Fruit fly (Drosophila melanogaster) whole organism, embryonic: ENCODE measurements around the gene Wdr59.
A peak's percentile ranks its signal among the peaks of the same experiment; 100 is the strongest.

Experiments
- Awh ChIP-seq: fragments of 200-800 bp; sonication (Bioruptor generic); IDR thresholded peaks from 2 replicates; pipeline ENCODE4, ENCODE4 v1.3.6; 2022; ENCODE audit warnings: missing biosample characterization, missing genetic modification characterization
- CG13775 ChIP-seq: fragments of 200-800 bp; sonication (Bioruptor generic); optimal IDR thresholded peaks from 3 replicates; lab custom pipeline; 2017; ENCODE audit warnings: missing biosample characterization, mild to moderate bottlenecking, missing genetic modification characterization
- CG17186 ChIP-seq: fragments of 200-800 bp; sonication (Bioruptor generic); optimal IDR thresholded peaks from 3 replicates; lab custom pipeline; 2017; ENCODE audit warnings: missing biosample characterization, missing genetic modification reagents, missing genetic modification characterization
- CG17359 ChIP-seq: fragments of 200-800 bp; sonication (Bioruptor generic); optimal IDR thresholded peaks from 3 replicates; lab custom pipeline; 2018; ENCODE audit warnings: missing biosample characterization, mild to moderate bottlenecking, missing genetic modification characterization, moderate library complexity
- CG2120 ChIP-seq: fragments of 200-800 bp; sonication (Bioruptor generic); optimal IDR thresholded peaks from 3 replicates; lab custom pipeline; 2016; ENCODE audit warnings: missing biosample characterization, missing genetic modification characterization
- CG34422 ChIP-seq: fragments of 200-800 bp; sonication (Bioruptor generic); IDR thresholded peaks from 3 replicates; pipeline ENCODE4 v1.3.6; 2022; ENCODE audit warnings: missing biosample characterization, missing genetic modification characterization
- CG7556 ChIP-seq: fragments of 200-800 bp; sonication (Bioruptor generic); optimal IDR thresholded peaks from 2 replicates; lab custom pipeline; 2017; ENCODE audit warnings: missing biosample characterization, mild to moderate bottlenecking, missing genetic modification characterization
- CG9817 ChIP-seq: fragments of 200-800 bp; sonication (Bioruptor generic); optimal IDR thresholded peaks from 2 replicates; lab custom pipeline; 2018; ENCODE audit warnings: missing biosample characterization, mild to moderate bottlenecking, missing genetic modification characterization, moderate library complexity
- CG9876 ChIP-seq: fragments of 200-800 bp; sonication (Bioruptor generic); optimal IDR thresholded peaks from 2 replicates; lab custom pipeline; 2016; ENCODE audit warnings: missing biosample characterization, missing genetic modification characterization
- CHES-1-like ChIP-seq: fragments of 200-800 bp; sonication (Bioruptor generic); optimal IDR thresholded peaks from 2 replicates; lab custom pipeline; 2016; ENCODE audit warnings: missing biosample characterization, missing genetic modification characterization
- CoRest ChIP-seq: fragments of 200-800 bp; sonication (Bioruptor generic); optimal IDR thresholded peaks from 3 replicates; lab custom pipeline; 2018; ENCODE audit warnings: missing biosample characterization, mild to moderate bottlenecking, missing genetic modification characterization, moderate library complexity
- Dll ChIP-seq: fragments of 200-800 bp; sonication (Bioruptor generic); IDR thresholded peaks from 4 replicates; pipeline ENCODE4 v1.3.6; 2022; ENCODE audit warnings: missing biosample characterization, missing genetic modification characterization; ENCODE audit not compliant: partially characterized antibody
- Doc3 ChIP-seq: fragments of 200-800 bp; sonication (Bioruptor generic); IDR thresholded peaks from 3 replicates; pipeline ENCODE4 v1.3.6; 2022; ENCODE audit warnings: missing biosample characterization, missing genetic modification characterization; ENCODE audit not compliant: partially characterized antibody
- Dp ChIP-seq: fragments of 200-800 bp; sonication (Bioruptor generic); optimal IDR thresholded peaks from 2 replicates; lab custom pipeline; 2018; ENCODE audit warnings: missing biosample characterization, mild to moderate bottlenecking, missing genetic modification characterization, moderate library complexity
- E2f1 ChIP-seq: fragments of 200-800 bp; sonication (Bioruptor generic); IDR thresholded peaks from 2 replicates; pipeline ENCODE4 v1.3.6; 2022; ENCODE audit warnings: missing biosample characterization, missing genetic modification characterization
- E2f2 ChIP-seq: fragments of 200-800 bp; sonication (Bioruptor generic); IDR thresholded peaks from 2 replicates; pipeline ENCODE4 v1.3.6; 2022; ENCODE audit warnings: missing biosample characterization, missing genetic modification characterization
- Fer3 ChIP-seq: fragments of 200-800 bp; sonication (Bioruptor generic); optimal IDR thresholded peaks from 2 replicates; lab custom pipeline; 2018; ENCODE audit warnings: missing biosample characterization, mild to moderate bottlenecking, missing genetic modification characterization, moderate library complexity
- Gug ChIP-seq: fragments of 200-800 bp; sonication (Bioruptor generic); IDR thresholded peaks from 4 replicates; pipeline ENCODE4 v1.3.6; 2022; ENCODE audit warnings: missing biosample characterization, missing genetic modification characterization
- Jarid2 ChIP-seq: fragments of 200-800 bp; sonication (Bioruptor generic); optimal IDR thresholded peaks from 3 replicates; lab custom pipeline; 2017; ENCODE audit warnings: mild to moderate bottlenecking, missing biosample characterization, missing genetic modification reagents, missing genetic modification characterization
- MBD-R2 ChIP-seq: fragments of 200-800 bp; sonication (Bioruptor generic); IDR thresholded peaks from 2 replicates; pipeline ENCODE4 v1.3.6; 2022; ENCODE audit warnings: missing biosample characterization, missing genetic modification characterization
- MTF-1 ChIP-seq: fragments of 200-800 bp; sonication (Bioruptor generic); optimal IDR thresholded peaks from 2 replicates; lab custom pipeline; 2018; ENCODE audit warnings: missing biosample characterization, mild to moderate bottlenecking, missing genetic modification characterization, borderline replicate concordance
- Myb ChIP-seq: fragments of 200-800 bp; sonication (Bioruptor generic); optimal IDR thresholded peaks from 2 replicates; lab custom pipeline; 2016; ENCODE audit warnings: missing biosample characterization, missing genetic modification characterization
- Opbp ChIP-seq: fragments of 200-800 bp; sonication (Bioruptor generic); IDR thresholded peaks from 3 replicates; pipeline ENCODE4 v1.3.6; 2022; ENCODE audit warnings: missing biosample characterization, missing genetic modification characterization; ENCODE audit not compliant: partially characterized antibody
- Sox102F ChIP-seq: fragments of 200-800 bp; sonication (Bioruptor generic); optimal IDR thresholded peaks from 2 replicates; lab custom pipeline; 2018; ENCODE audit warnings: missing biosample characterization, mild to moderate bottlenecking, missing genetic modification characterization, moderate library complexity
- Xbp1 ChIP-seq: fragments of 200-800 bp; sonication (Bioruptor generic); optimal IDR thresholded peaks from 3 replicates; lab custom pipeline; 2016; ENCODE audit warnings: missing biosample characterization, mild to moderate bottlenecking, missing genetic modification characterization
- amos ChIP-seq: fragments of 200-800 bp; sonication (Bioruptor generic); IDR thresholded peaks from 2 replicates; pipeline ENCODE4 v1.3.6; 2022; ENCODE audit warnings: missing biosample characterization, missing genetic modification characterization; ENCODE audit not compliant: partially characterized antibody
- crol ChIP-seq: fragments of 200-800 bp; sonication (Bioruptor generic); IDR thresholded peaks from 2 replicates; pipeline ENCODE4 v1.3.6; 2022; ENCODE audit warnings: missing biosample characterization, missing genetic modification characterization
- dmrt11E ChIP-seq: fragments of 200-800 bp; sonication (Bioruptor generic); optimal IDR thresholded peaks from 3 replicates; lab custom pipeline; 2018; ENCODE audit warnings: missing biosample characterization, mild to moderate bottlenecking, missing genetic modification characterization, moderate library complexity
- emc ChIP-seq: fragments of 200-800 bp; sonication (Bioruptor generic); optimal IDR thresholded peaks from 2 replicates; lab custom pipeline; 2016; ENCODE audit warnings: missing biosample characterization, missing genetic modification characterization
- gce ChIP-seq: fragments of 200-800 bp; sonication (Bioruptor generic); IDR thresholded peaks from 3 replicates; pipeline ENCODE4 v1.3.6; 2022; ENCODE audit warnings: missing biosample characterization, missing genetic modification characterization
- gfzf ChIP-seq: fragments of 200-800 bp; sonication (Bioruptor generic); optimal IDR thresholded peaks from 2 replicates; lab custom pipeline; 2016; ENCODE audit warnings: missing biosample characterization, mild to moderate bottlenecking, missing genetic modification characterization, moderate library complexity
- gsb ChIP-seq: fragments of 200-800 bp; sonication (Bioruptor generic); IDR thresholded peaks from 2 replicates; pipeline ENCODE4 v1.3.6; 2022; ENCODE audit warnings: missing biosample characterization, missing genetic modification characterization
- hbn ChIP-seq: fragments of 200-800 bp; sonication (Bioruptor generic); IDR thresholded peaks from 2 replicates; pipeline ENCODE4 v1.3.6; 2022; ENCODE audit warnings: missing biosample characterization, missing genetic modification characterization; ENCODE audit not compliant: partially characterized antibody
- inv ChIP-seq: fragments of 200-800 bp; sonication (Bioruptor generic); IDR thresholded peaks from 2 replicates; pipeline ENCODE4 v1.3.6; 2022; ENCODE audit warnings: missing biosample characterization, missing genetic modification characterization; ENCODE audit not compliant: partially characterized antibody
- lab ChIP-seq: fragments of 200-800 bp; sonication (Bioruptor generic); optimal IDR thresholded peaks from 3 replicates; lab custom pipeline; 2017; ENCODE audit warnings: missing biosample characterization, missing genetic modification characterization, mild to moderate bottlenecking, moderate library complexity, missing genetic modification reagents
- nerfin-1 ChIP-seq: fragments of 200-800 bp; sonication (Bioruptor generic); optimal IDR thresholded peaks from 3 replicates; lab custom pipeline; 2019; ENCODE audit warnings: missing biosample characterization, mild to moderate bottlenecking, missing genetic modification characterization, moderate library complexity
- nerfin-2 ChIP-seq: fragments of 200-800 bp; sonication (Bioruptor generic); IDR thresholded peaks from 2 replicates; pipeline ENCODE4 v1.3.6; 2022; ENCODE audit warnings: missing biosample characterization, missing genetic modification characterization; ENCODE audit not compliant: partially characterized antibody
- nmo ChIP-seq: fragments of 200-800 bp; sonication (Bioruptor generic); optimal IDR thresholded peaks from 2 replicates; lab custom pipeline; 2018; ENCODE audit warnings: missing biosample characterization, mild to moderate bottlenecking, missing genetic modification characterization, moderate library complexity
- phol ChIP-seq: fragments of 200-800 bp; sonication (Bioruptor generic); optimal IDR thresholded peaks from 3 replicates; lab custom pipeline; 2018; ENCODE audit warnings: missing biosample characterization, mild to moderate bottlenecking, missing genetic modification characterization, moderate library complexity
- sens ChIP-seq: fragments of 200-800 bp; sonication (Bioruptor generic); peaks from one replicate; lab custom pipeline; 2016; ENCODE audit warnings: missing biosample characterization, missing genetic modification characterization
- slbo ChIP-seq: fragments of 200-800 bp; sonication (Bioruptor generic); IDR thresholded peaks from 2 replicates; pipeline ENCODE4 v1.3.6; 2022; ENCODE audit warnings: missing biosample characterization, missing genetic modification characterization
- stwl ChIP-seq: fragments of 200-800 bp; sonication (Bioruptor generic); optimal IDR thresholded peaks from 3 replicates; lab custom pipeline; 2018; ENCODE audit warnings: missing biosample characterization, mild to moderate bottlenecking, missing genetic modification characterization, moderate library complexity
- sug ChIP-seq: fragments of 200-800 bp; optimal IDR thresholded peaks from 2 replicates; lab custom pipeline; 2019; ENCODE audit warnings: missing biosample characterization, mild to moderate bottlenecking, missing genetic modification characterization, moderate library complexity
- trem ChIP-seq: fragments of 200-800 bp; optimal IDR thresholded peaks from 3 replicates; lab custom pipeline; 2019; ENCODE audit warnings: missing biosample characterization, mild to moderate bottlenecking, missing genetic modification characterization, moderate library complexity
- unc-4 ChIP-seq: fragments of 200-800 bp; sonication (Bioruptor generic); IDR thresholded peaks from 2 replicates; pipeline ENCODE4 v1.3.6; 2022; ENCODE audit warnings: missing biosample characterization, missing genetic modification characterization; ENCODE audit not compliant: partially characterized antibody
- wor ChIP-seq: fragments of 200-800 bp; sonication (Bioruptor generic); IDR thresholded peaks from 2 replicates; pipeline ENCODE4 v1.3.6; 2022; ENCODE audit warnings: missing biosample characterization, missing genetic modification characterization
- zen ChIP-seq: fragments of 200-800 bp; sonication (Bioruptor generic); optimal IDR thresholded peaks from 3 replicates; lab custom pipeline; 2018; ENCODE audit warnings: missing biosample characterization, mild to moderate bottlenecking, missing genetic modification characterization, moderate library complexity

Gene Wdr59

dm6 chr2L:11130151-11131008, 39.1 kb downstream of the Wdr59 start, which contains the start of the genes RfC38 and CG4751 (continued):
- TF ChIP-seq Awh (GFP tag; lab: Robert Waterston, UW) (no peak), Myb (GFP tag; lab: Kevin White, UChicago) (peak; percentile 50), phol (tag; lab: Kevin White, UChicago) (peak; percentile 39), sens (GFP tag; lab: Kevin White, UChicago) (peak; percentile 60), lab (GFP tag; lab: Kevin White, UChicago) (no peak), stwl (tag; lab: Kevin White, UChicago) (peak; percentile 48), CG34422 (peak; percentile 67; the same call in 1 of the 3 replicates), Jarid2 (peak; percentile 8), Xbp1 (GFP tag; lab: Kevin White, UChicago) (peak; percentile 22), sug (tag; lab: Kevin White, UChicago) (no peak), CG7556 (GFP tag; lab: Kevin White, UChicago) (no peak), Fer3 (tag; lab: Kevin White, UChicago) (peak; percentile 19), nerfin-1 (tag; lab: Kevin White, UChicago) (peak; percentile 39), E2f1 (0 out of 2 replicates have a peak, but pooled peaks have one; percentile 20), Opbp (GFP tag; lab: Robert Waterston, UW) (peak; percentile 43; the same call in 2 of the 3 replicates), Dll (peak; percentile 84), unc-4 (peak; percentile 68), Sox102F (GFP tag; lab: Kevin White, UChicago) (no peak), MTF-1 (GFP tag; lab: Kevin White, UChicago) (no peak), CG2120 (GFP tag; lab: Kevin White, UChicago) (peak; percentile 32), CG13775 (GFP tag; lab: Kevin White, UChicago) (peak; percentile 31), hbn (GFP tag; lab: Robert Waterston, UW) (peak; percentile 53), E2f2 (peak; percentile 56), trem (tag; lab: Kevin White, UChicago) (peak; percentile 67), slbo (GFP tag; lab: Robert Waterston, UW) (0 out of 2 replicates have a peak, but pooled peaks have one; percentile 6), emc (GFP tag; lab: Kevin White, UChicago) (no peak), Dp (GFP tag; lab: Kevin White, UChicago) (peak; percentile 65), CHES-1-like (GFP tag; lab: Kevin White, UChicago) (peak; percentile 46), gfzf (peak; percentile 89), Doc3 (GFP tag; lab: Robert Waterston, UW) (peak; percentile 73), Gug (GFP tag; lab: Robert Waterston, UW) (no peak), gce (GFP tag; lab: Robert Waterston, UW) (no peak), wor (GFP tag; lab: Robert Waterston, UW) (no peak), crol (peak; percentile 95), nmo (GFP tag; lab: Kevin White, UChicago) (peak; percentile 39), dmrt11E (tag; lab: Kevin White, UChicago) (peak; percentile 12), gsb (no peak), zen (tag; lab: Kevin White, UChicago) (peak; percentile 73), CG17359 (no peak), inv (GFP tag; lab: Robert Waterston, UW) (peak; percentile 50; the same call in 1 of the 2 replicates), CG17186 (peak; percentile 31), CoRest (peak; percentile 55), CG9817 (tag; lab: Kevin White, UChicago) (peak; percentile 3), amos (GFP tag; lab: Robert Waterston, UW) (peak; percentile 65), CG9876 (GFP tag; lab: Kevin White, UChicago) (no peak), MBD-R2 (peak; percentile 74), nerfin-2 (GFP tag; lab: Robert Waterston, UW) (peak; percentile 44; the same call in 1 of the 2 replicates)
